Worm (Caenorhabditis elegans): ENCODE data around the gene str-52.

- TF ChIP-seq lin-13 (GFP tag; optimal IDR thresholded peaks at IDR 0.05): no peak
- no peak for TF ChIP-seq ceh-82 (tag; optimal IDR thresholded peaks at IDR 0.05)
- no peak for TF ChIP-seq ama-1 (optimal IDR thresholded peaks at IDR 0.05)
- no peak for TF ChIP-seq lin-11 (tag; optimal IDR thresholded peaks at IDR 0.05)
- TF ChIP-seq fos-1 (tag; optimal IDR thresholded peaks at IDR 0.05): no peak
- no peak for TF ChIP-seq zag-1 (tag; optimal IDR thresholded peaks at IDR 0.05)
- no peak for TF ChIP-seq snpc-4 (tag; optimal IDR thresholded peaks at IDR 0.05)
- TF ChIP-seq ceh-16 (tag; optimal IDR thresholded peaks at IDR 0.05): no peak
- no peak for TF ChIP-seq sma-3 (GFP tag; optimal IDR thresholded peaks at IDR 0.05)
- no peak for TF ChIP-seq skn-1 (tag; optimal IDR thresholded peaks at IDR 0.05)
- no peak for TF ChIP-seq nhr-11 (tag; optimal IDR thresholded peaks at IDR 0.05)
- TF ChIP-seq R02D3.7 (tag; optimal IDR thresholded peaks at IDR 0.05): no peak
Observed at ce11 chrV:2122517-2122916, 23.4 kb downstream of the str-52 start, which contains the start of gene F22F7.2.
